Worm (Caenorhabditis elegans): ENCODE results near the gene R151.2.

R151.2 gene

ce11 chrIII:7181822-7182221 lies 27.9 kb upstream of the R151.2 start, which contains the start of gene epg-4 (continued):
- TF ChIP-seq lin-29 (GFP tag; IDR thresholded peaks at IDR 0.05) = no peak
- no peak for TF ChIP-seq spr-3 (GFP tag; optimal IDR thresholded peaks at IDR 0.05)
- peak; percentile 41 for TF ChIP-seq dpl-1 (GFP tag; optimal IDR thresholded peaks at IDR 0.05)
- no peak for TF ChIP-seq dmd-6 (GFP tag; IDR thresholded peaks at IDR 0.05)
- peak; percentile 96 for TF ChIP-seq hlh-30 (tag; optimal IDR thresholded peaks at IDR 0.05; ENCODE audit: insufficient read depth)
- TF ChIP-seq nhr-42 (GFP tag; IDR thresholded peaks at IDR 0.05) = no peak
- no peak for TF ChIP-seq egl-43 (GFP tag; IDR thresholded peaks at IDR 0.05)
- TF ChIP-seq nhr-28 (tag; optimal IDR thresholded peaks at IDR 0.05) = peak; percentile 52
- TF ChIP-seq nhr-102 (tag; optimal IDR thresholded peaks at IDR 0.05) = no peak
- no peak for TF ChIP-seq fkh-10 (GFP tag; optimal IDR thresholded peaks at IDR 0.05)
- TF ChIP-seq snpc-4 (tag; optimal IDR thresholded peaks at IDR 0.05) = no peak
- no peak for TF ChIP-seq T26A8.4 (GFP tag; IDR thresholded peaks at IDR 0.05)
- TF ChIP-seq aly-2 (tag; optimal IDR thresholded peaks at IDR 0.05) = no peak
- peak; percentile 33 for TF ChIP-seq zfp-2 (tag; optimal IDR thresholded peaks at IDR 0.05)
- TF ChIP-seq T20F7.1 (GFP tag; optimal IDR thresholded peaks at IDR 0.05) = peak; percentile 61
- TF ChIP-seq lin-38 (GFP tag; IDR thresholded peaks at IDR 0.05) = peak; percentile 75
- no peak for TF ChIP-seq unc-39 (tag; optimal IDR thresholded peaks at IDR 0.05)
- no peak for TF ChIP-seq unc-62 (GFP tag; optimal IDR thresholded peaks at IDR 0.05 in 1 of 2)
- TF ChIP-seq unc-62 (tag; optimal IDR thresholded peaks at IDR 0.05) = no peak
- TF ChIP-seq mes-2 (tag; optimal IDR thresholded peaks at IDR 0.05; ENCODE audit: poor library complexity, severe bottlenecking) = peak; percentile 66
- TF ChIP-seq hmg-1.1 (GFP tag; IDR thresholded peaks at IDR 0.05) = peak; percentile 65; the same call in 1 of the 2 replicates

- TF ChIP-seq hlh-30 (tag; optimal IDR thresholded peaks at IDR 0.05; ENCODE audit: insufficient read depth) = peak; percentile 64
- no peak for TF ChIP-seq Y75B8A.6 (GFP tag; IDR thresholded peaks at IDR 0.05)
- TF ChIP-seq lsy-2 (tag; optimal IDR thresholded peaks at IDR 0.05) = peak in 1 of 2 experiments; percentile 86
- peak; percentile 8 for TF ChIP-seq unc-130 (GFP tag; optimal IDR thresholded peaks at IDR 0.05)
- TF ChIP-seq ceh-82 (tag; optimal IDR thresholded peaks at IDR 0.05) = no peak
- TF ChIP-seq spr-1 (tag; optimal IDR thresholded peaks at IDR 0.05) = no peak
- TF ChIP-seq lin-13 (GFP tag; optimal IDR thresholded peaks at IDR 0.05) = peak; percentile 72
- peak; percentile 39 for TF ChIP-seq nhr-11 (tag; optimal IDR thresholded peaks at IDR 0.05)
- no peak for TF ChIP-seq F44E2.7 (GFP tag; IDR thresholded peaks at IDR 0.05)
- TF ChIP-seq pha-4 (GFP tag; IDR thresholded peaks at IDR 0.05) = no peak
- peak; percentile 3 for TF ChIP-seq pha-4 (tag; optimal IDR thresholded peaks at IDR 0.05)
- peak; percentile 62 for TF ChIP-seq T20F7.1 (GFP tag; optimal IDR thresholded peaks at IDR 0.05)
- TF ChIP-seq dve-1 (tag; optimal IDR thresholded peaks at IDR 0.05; ENCODE audit: insufficient read depth) = peak; percentile 55
- TF ChIP-seq fkh-10 (GFP tag; optimal IDR thresholded peaks at IDR 0.05) = peak; percentile 2
- peak; percentile 42 for TF ChIP-seq aha-1 (tag)
- TF ChIP-seq nhr-28 (tag; optimal IDR thresholded peaks at IDR 0.05) = peak; percentile 11
- peak; percentile 78 for TF ChIP-seq mep-1 (tag; optimal IDR thresholded peaks at IDR 0.05)
- TF ChIP-seq ztf-7 (tag; optimal IDR thresholded peaks at IDR 0.05) = peak; percentile 18
- no peak for TF ChIP-seq lin-39 (tag; optimal IDR thresholded peaks at IDR 0.05)
- peak; percentile 36 for TF ChIP-seq zfp-2 (tag; optimal IDR thresholded peaks at IDR 0.05)
- TF ChIP-seq mes-2 (tag; optimal IDR thresholded peaks at IDR 0.05; ENCODE audit: poor library complexity, severe bottlenecking) = peak; percentile 89
- TF ChIP-seq aly-2 (tag; optimal IDR thresholded peaks at IDR 0.05) = no peak
- peak; percentile 60 for TF ChIP-seq nhr-6 (tag; optimal IDR thresholded peaks at IDR 0.05)
- no peak for TF ChIP-seq tra-1 (GFP tag; IDR thresholded peaks at IDR 0.05)
- no peak for TF ChIP-seq daf-16 (GFP tag; optimal IDR thresholded peaks at IDR 0.05)
- TF ChIP-seq daf-16 (tag; optimal IDR thresholded peaks at IDR 0.05) = peak; percentile 66
- TF ChIP-seq skn-1 (tag; optimal IDR thresholded peaks at IDR 0.05) = no peak
- peak; percentile 86 for TF ChIP-seq lin-38 (GFP tag; IDR thresholded peaks at IDR 0.05)
- no peak for TF ChIP-seq F49E8.2 (tag; optimal IDR thresholded peaks at IDR 0.05; ENCODE audit: borderline replicate concordance)
- TF ChIP-seq lin-29 (GFP tag; IDR thresholded peaks at IDR 0.05) = no peak
- TF ChIP-seq egl-43 (GFP tag; IDR thresholded peaks at IDR 0.05) = no peak
- TF ChIP-seq nhr-77 (tag; optimal IDR thresholded peaks at IDR 0.05) = peak; percentile 32
- TF ChIP-seq unc-62 (GFP tag; optimal IDR thresholded peaks at IDR 0.05 in 1 of 2) = no peak
- no peak for TF ChIP-seq unc-62 (tag; optimal IDR thresholded peaks at IDR 0.05)
- TF ChIP-seq hif-1 (tag; optimal IDR thresholded peaks at IDR 0.05) = peak in 1 of 2 experiments; percentile 47
- TF ChIP-seq ama-1 (optimal IDR thresholded peaks at IDR 0.05) = peak; percentile 1
- TF ChIP-seq zip-11 (GFP tag; IDR thresholded peaks at IDR 0.05) = no peak
- TF ChIP-seq dpl-1 (GFP tag; optimal IDR thresholded peaks at IDR 0.05) = peak; percentile 55
- TF ChIP-seq Y5F2A.4 (GFP tag; optimal IDR thresholded peaks at IDR 0.05) = no peak
Measured at ce11 chrIII:7184022-7184421, 25.7 kb upstream of the R151.2 start, which contains the start of gene yju-2. yju-2 (plus strand) TSS chrIII:7184336.
